Worm (Caenorhabditis elegans) whole organism, L1 larva: ENCODE data around the gene srlf-22.
"Not testable (repeated sequence)": the region's sequence is repeated elsewhere in the genome, so short reads cannot be mapped to it uniquely, and the experiment has no call there.

Experiments used
- alr-1 ChIP-seq: fragments of 200-800 bp; sonication (Bioruptor generic); optimal IDR thresholded peaks from 2 replicates; lab custom pipeline; 2018; ENCODE audit warnings: borderline replicate concordance, mild to moderate bottlenecking, missing genetic modification characterization, missing compliant biosample characterization
- egl-27 ChIP-seq, 2 experiments: fragments of 150-350 bp in 1 of 2; sonication (generic microtip); optimal IDR thresholded peaks; 3 replicates each; lab custom pipeline; 2017 to 2018; ENCODE audit warnings: missing biosample characterization in 2 of 2, missing genetic modification characterization in 2 of 2, missing genetic modification reagents in 2 of 2
- nhr-77 ChIP-seq: fragments of 150-350 bp; optimal IDR thresholded peaks from 2 replicates; lab custom pipeline; 2014; ENCODE audit warnings: missing biosample characterization, missing genetic modification characterization

DNA sequence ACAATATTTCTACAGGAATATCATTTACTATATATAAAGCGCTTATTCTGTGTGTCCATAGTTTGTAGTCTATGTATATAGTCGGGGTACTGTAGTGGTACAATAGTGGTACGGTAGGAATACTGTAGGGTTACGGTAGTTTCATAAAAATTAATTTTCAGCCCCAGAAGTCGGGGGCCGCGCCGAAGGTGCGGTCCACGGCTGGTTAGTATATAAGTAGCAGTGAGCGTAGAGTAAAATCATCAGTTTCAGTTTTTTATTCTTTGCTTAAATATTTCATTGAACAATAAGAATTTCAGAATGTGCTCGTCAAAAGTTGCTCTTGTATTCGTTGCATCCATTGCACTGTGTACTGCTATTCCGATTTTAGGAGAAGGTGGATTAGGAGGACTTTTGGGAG lies at the start of gene srlf-22:
- TF ChIP-seq nhr-77 (tag; lab: Kevin White, UChicago); alr-1 (tag; lab: Kevin White, UChicago); egl-27 (tag; optimal IDR thresholded peaks at IDR 0.05; lab: Kevin White, UChicago): not testable (repeated sequence)
